Fruit fly (Drosophila melanogaster) whole organism, prepupa: Measurements from ENCODE around the gene CG3909.

ENCODE experiments used
- CG32006 ChIP-seq: fragments of 200-800 bp; sonication (Bioruptor generic); optimal IDR thresholded peaks from 3 replicates; lab custom pipeline; 2017; ENCODE audit warnings: missing biosample characterization, mild to moderate bottlenecking, missing genetic modification characterization
- CG4318 ChIP-seq: fragments of 200-800 bp; sonication (Bioruptor generic); optimal IDR thresholded peaks from 3 replicates; lab custom pipeline; 2017; ENCODE audit warnings: missing biosample characterization, mild to moderate bottlenecking, missing genetic modification characterization
- CG8119 ChIP-seq: fragments of 200-800 bp; sonication (Bioruptor generic); IDR thresholded peaks from 3 replicates; pipeline ENCODE4 v1.3.6; 2022; ENCODE audit warnings: missing biosample characterization, missing genetic modification characterization
- Eip75B ChIP-seq: fragments of 200-800 bp; sonication (Bioruptor generic); optimal IDR thresholded peaks from 3 replicates; lab custom pipeline; 2016; ENCODE audit warnings: missing biosample characterization, missing genetic modification characterization
- Eip93F ChIP-seq: fragments of 200-800 bp; sonication (Bioruptor generic); optimal IDR thresholded peaks from 2 replicates; lab custom pipeline; 2016; ENCODE audit warnings: missing biosample characterization, mild to moderate bottlenecking, missing genetic modification characterization
- cyc ChIP-seq: fragments of 200-800 bp; sonication (Bioruptor generic); optimal IDR thresholded peaks from 3 replicates; lab custom pipeline; 2016; ENCODE audit warnings: missing biosample characterization, missing genetic modification characterization
- dsx ChIP-seq: fragments of 200-800 bp; optimal IDR thresholded peaks from 3 replicates; lab custom pipeline; 2019; ENCODE audit warnings: missing biosample characterization, mild to moderate bottlenecking, missing genetic modification characterization, moderate library complexity; ENCODE audit not compliant: poor library complexity, severe bottlenecking
- esn ChIP-seq: fragments of 200-800 bp; sonication (Bioruptor generic); optimal IDR thresholded peaks from 2 replicates; lab custom pipeline; 2016; ENCODE audit warnings: missing biosample characterization, mild to moderate bottlenecking, missing genetic modification characterization, moderate library complexity
- fd85E ChIP-seq: fragments of 200-800 bp; sonication (Bioruptor generic); optimal IDR thresholded peaks from 3 replicates; lab custom pipeline; 2016; ENCODE audit warnings: missing biosample characterization, missing genetic modification characterization
- lz ChIP-seq: fragments of 200-800 bp; sonication (Bioruptor generic); optimal IDR thresholded peaks from 3 replicates; lab custom pipeline; 2016; ENCODE audit warnings: missing biosample characterization, missing genetic modification characterization
- ss ChIP-seq, 2 experiments: fragments of 200-800 bp; sonication (Bioruptor generic); optimal IDR thresholded peaks; 2 replicates in 1 of 2; 3 replicates in 1 of 2; lab custom pipeline; 2017 to 2018; ENCODE audit warnings: mild to moderate bottlenecking in 2 of 2, missing biosample characterization in 2 of 2, missing genetic modification characterization in 2 of 2, moderate library complexity in 1 of 2
- topi ChIP-seq: fragments of 200-800 bp; sonication (Bioruptor generic); optimal IDR thresholded peaks from 3 replicates; lab custom pipeline; 2016; ENCODE audit warnings: missing biosample characterization, missing genetic modification characterization

DNA sequence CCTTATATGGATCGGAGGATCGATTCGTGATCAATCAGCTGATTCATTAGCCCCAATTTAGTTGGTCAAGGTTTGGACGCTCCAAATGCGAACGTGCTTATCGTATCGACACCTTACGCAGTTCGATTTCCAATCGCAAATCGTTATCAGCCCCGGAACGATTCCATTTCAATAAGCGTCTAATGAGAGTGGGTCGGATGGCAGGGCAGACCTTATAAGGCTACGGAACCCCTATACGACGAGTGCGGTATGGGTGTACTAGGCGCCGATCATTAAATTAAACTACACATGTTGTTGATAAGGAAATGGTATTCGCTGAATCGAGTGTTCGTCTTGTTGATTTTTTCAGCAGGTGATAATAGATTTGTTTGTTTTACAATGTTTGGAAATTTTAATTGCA, 7.3 kb upstream of the CG3909 start:
- TF ChIP-seq fd85E (GFP tag; lab: Kevin White, UChicago) (no peak), cyc (no peak), lz (GFP tag; lab: Kevin White, UChicago) (no peak), CG32006 (GFP tag; lab: Kevin White, UChicago) (no peak), CG8119 (GFP tag; lab: Robert Waterston, UW) (no peak), esn (no peak), CG4318 (GFP tag; lab: Kevin White, UChicago) (no peak), dsx (GFP tag; lab: Kevin White, UChicago) (no peak), ss (GFP tag; optimal IDR thresholded peaks at IDR 0.05; lab: Kevin White, UChicago) (no peak), Eip75B (GFP tag; lab: Kevin White, UChicago) (no peak), Eip93F (GFP tag; lab: Kevin White, UChicago) (peak; percentile 35), topi (GFP tag; lab: Kevin White, UChicago) (no peak)
